Worm (Caenorhabditis elegans) whole organism, early embryonic: ENCODE measurements around the gene rict-1.

Experiments
- B0310.2 ChIP-seq: sonication (generic microtip); optimal IDR thresholded peaks from 2 replicates; lab custom pipeline; 2016; ENCODE audit warnings: mild to moderate bottlenecking, missing genetic modification characterization, missing compliant biosample characterization
- F13C5.2 ChIP-seq: sonication (generic microtip); optimal IDR thresholded peaks from 2 replicates; lab custom pipeline; 2017; ENCODE audit warnings: mild to moderate bottlenecking, missing genetic modification characterization, inconsistent platforms, missing compliant biosample characterization
- ceh-36 ChIP-seq: sonication (generic microtip); optimal IDR thresholded peaks from 2 replicates; lab custom pipeline; 2016; ENCODE audit warnings: missing genetic modification characterization, inconsistent platforms, missing compliant biosample characterization
- flt-1 ChIP-seq: fragments of 200-800 bp; sonication (Bioruptor generic); IDR thresholded peaks from 2 replicates; pipeline ENCODE4 v1.3.6; 2022; ENCODE audit warnings: missing genetic modification characterization, missing compliant biosample characterization
- hmg-4 ChIP-seq: fragments of 200-800 bp; sonication (Bioruptor generic); optimal IDR thresholded peaks from 2 replicates; lab custom pipeline; 2018; ENCODE audit warnings: mild to moderate bottlenecking, missing genetic modification characterization, missing compliant biosample characterization
- scrt-1 ChIP-seq: fragments of 200-800 bp; sonication (Bioruptor generic); IDR thresholded peaks from 2 replicates; pipeline ENCODE4 v1.3.6; 2022; ENCODE audit warnings: missing genetic modification characterization, missing compliant biosample characterization
- sea-1 ChIP-seq: fragments of 200-800 bp; sonication (Bioruptor generic); conservative IDR thresholded peaks from 2 replicates; pipeline ENCODE4 v1.3.6; 2022; ENCODE audit warnings: missing genetic modification characterization, missing compliant biosample characterization

DNA sequence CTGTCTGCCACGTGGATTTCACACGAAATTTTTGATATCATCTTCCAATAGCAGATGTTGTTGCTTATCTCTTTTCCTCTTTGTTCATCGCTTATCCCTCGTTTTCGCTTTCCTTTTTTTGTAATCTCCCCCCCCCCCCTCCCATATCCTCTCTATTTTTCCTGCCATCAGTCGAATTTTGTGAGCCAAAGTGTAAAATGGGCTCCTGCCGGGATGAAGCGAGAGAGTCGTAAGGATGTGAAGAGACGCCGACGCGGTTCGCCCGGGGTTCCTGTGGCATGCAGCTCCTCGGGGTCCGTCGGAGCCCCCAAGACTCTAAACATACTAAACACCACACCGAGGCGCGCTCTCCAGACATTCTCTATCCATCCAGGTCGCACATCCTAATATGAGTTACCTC is 60.0 kb downstream of the rict-1 start, which contains the start of gene zyx-1:
- TF ChIP-seq B0310.2 (tag; lab: Kevin White, UChicago) (no peak), hmg-4 (no peak), sea-1 (GFP tag; lab: Robert Waterston, UW) (no peak), scrt-1 (no peak), ceh-36 (tag; lab: Kevin White, UChicago) (no peak), flt-1 (GFP tag; lab: Robert Waterston, UW) (no peak), F13C5.2 (no peak)
